Worm (Caenorhabditis elegans) whole organism, early embryonic: ENCODE measurements around the gene C04C3.4.

Experiments
- F13C5.2 ChIP-seq: sonication (generic microtip); optimal IDR thresholded peaks from 2 replicates; lab custom pipeline; 2017; ENCODE audit warnings: mild to moderate bottlenecking, missing genetic modification characterization, inconsistent platforms, missing compliant biosample characterization
- ama-1 ChIP-seq: fragments of 150-350 bp; optimal IDR thresholded peaks from 2 replicates; lab custom pipeline; 2014
- ceh-36 ChIP-seq: sonication (generic microtip); optimal IDR thresholded peaks from 2 replicates; lab custom pipeline; 2016; ENCODE audit warnings: missing genetic modification characterization, inconsistent platforms, missing compliant biosample characterization
- hmbx-1 ChIP-seq: sonication (generic microtip); optimal IDR thresholded peaks from 2 replicates; lab custom pipeline; 2016; ENCODE audit warnings: mild to moderate bottlenecking, missing genetic modification characterization, missing compliant biosample characterization
- hnd-1 ChIP-seq: sonication (generic microtip); optimal IDR thresholded peaks from 2 replicates; lab custom pipeline; 2016; ENCODE audit warnings: missing genetic modification characterization, missing compliant biosample characterization
- tbx-11 ChIP-seq: fragments of 200-800 bp; sonication (Bioruptor generic); IDR thresholded peaks from 2 replicates; pipeline ENCODE4 v1.3.6; 2022; ENCODE audit warnings: missing genetic modification characterization, missing compliant biosample characterization
- tra-4 ChIP-seq: sonication (generic microtip); optimal IDR thresholded peaks from 2 replicates; lab custom pipeline; 2017; ENCODE audit warnings: missing genetic modification characterization, missing compliant biosample characterization

DNA sequence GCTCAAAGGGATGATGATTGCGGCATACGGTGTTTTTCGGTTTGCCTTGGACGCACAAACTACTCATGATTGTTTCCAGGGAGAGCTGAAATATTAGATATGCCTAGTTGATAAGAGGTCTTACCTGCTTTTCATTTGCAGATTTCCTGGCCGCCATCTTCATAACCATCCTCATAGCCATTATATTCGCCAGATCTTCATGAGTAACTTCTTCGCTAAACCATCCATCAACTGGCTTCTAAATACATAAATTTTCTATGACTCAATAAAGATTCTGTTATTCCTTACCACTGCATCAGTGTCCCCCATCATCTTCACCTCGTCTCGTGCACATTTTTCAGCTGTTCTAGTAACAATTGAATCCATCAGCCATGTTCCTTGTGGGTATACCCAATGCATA is 48.3 kb downstream of the C04C3.4 start:
- TF ChIP-seq hmbx-1 (tag; lab: Kevin White, UChicago), result no peak
- TF ChIP-seq F13C5.2, result no peak
- no peak for TF ChIP-seq ama-1 (lab: Kevin White, UChicago)
- no peak for TF ChIP-seq hnd-1 (tag; lab: Kevin White, UChicago)
- TF ChIP-seq tra-4 (tag; lab: Kevin White, UChicago), result no peak
- TF ChIP-seq ceh-36, result no peak
- TF ChIP-seq tbx-11 (GFP tag; lab: Robert Waterston, UW), result no peak
